Fruit fly (Drosophila melanogaster) whole organism, embryonic: ENCODE results near the gene Cnep1r2.

ENCODE experiments used
- ATbp ChIP-seq: fragments of 200-800 bp; sonication (Bioruptor generic); optimal IDR thresholded peaks from 2 replicates; lab custom pipeline; 2017; ENCODE audit warnings: missing biosample characterization, mild to moderate bottlenecking, missing genetic modification characterization, missing genetic modification reagents
- Asciz ChIP-seq: fragments of 200-800 bp; sonication (Bioruptor generic); optimal IDR thresholded peaks from 2 replicates; lab custom pipeline; 2017; ENCODE audit warnings: missing biosample characterization, mild to moderate bottlenecking, missing genetic modification characterization, missing genetic modification reagents
- CG10543 ChIP-seq: fragments of 200-800 bp; sonication (Bioruptor generic); optimal IDR thresholded peaks from 3 replicates; lab custom pipeline; 2017; ENCODE audit warnings: missing biosample characterization, mild to moderate bottlenecking, missing genetic modification characterization, moderate library complexity
- CG10979 ChIP-seq: fragments of 200-800 bp; sonication (Bioruptor generic); optimal IDR thresholded peaks from 2 replicates; lab custom pipeline; 2018; ENCODE audit warnings: missing biosample characterization, mild to moderate bottlenecking, missing genetic modification characterization, moderate library complexity
- CG11093 ChIP-seq: fragments of 200-800 bp; sonication (Bioruptor generic); IDR thresholded peaks from 3 replicates; pipeline ENCODE4 v1.3.6; 2022; ENCODE audit warnings: missing biosample characterization, missing genetic modification characterization
- CG13123 ChIP-seq: fragments of 200-800 bp; sonication (Bioruptor generic); optimal IDR thresholded peaks from 2 replicates; lab custom pipeline; 2016; ENCODE audit warnings: missing biosample characterization, missing genetic modification characterization
- CG1529 ChIP-seq: fragments of 200-800 bp; sonication (Bioruptor generic); optimal IDR thresholded peaks from 3 replicates; lab custom pipeline; 2018; ENCODE audit warnings: missing biosample characterization, missing genetic modification characterization
- CG1602 ChIP-seq: fragments of 200-800 bp; sonication (Bioruptor generic); optimal IDR thresholded peaks from 3 replicates; lab custom pipeline; 2016; ENCODE audit warnings: missing biosample characterization, missing genetic modification characterization
- CG17359 ChIP-seq: fragments of 200-800 bp; sonication (Bioruptor generic); optimal IDR thresholded peaks from 3 replicates; lab custom pipeline; 2018; ENCODE audit warnings: missing biosample characterization, mild to moderate bottlenecking, missing genetic modification characterization, moderate library complexity
- CG17385 ChIP-seq: fragments of 200-800 bp; sonication (Bioruptor generic); optimal IDR thresholded peaks from 3 replicates; lab custom pipeline; 2018; ENCODE audit warnings: missing biosample characterization, mild to moderate bottlenecking, missing genetic modification characterization
- CG2129 ChIP-seq: fragments of 200-800 bp; sonication (Bioruptor generic); IDR thresholded peaks from 2 replicates; pipeline ENCODE4 v1.3.6; 2022; ENCODE audit warnings: missing biosample characterization, missing genetic modification characterization; ENCODE audit not compliant: partially characterized antibody
- CG30403 ChIP-seq: fragments of 200-800 bp; sonication (Bioruptor generic); optimal IDR thresholded peaks from 3 replicates; lab custom pipeline; 2016; ENCODE audit warnings: missing biosample characterization, missing genetic modification characterization
- CG31365 ChIP-seq: fragments of 200-800 bp; sonication (Bioruptor generic); optimal IDR thresholded peaks from 2 replicates; lab custom pipeline; 2018; ENCODE audit warnings: missing biosample characterization, mild to moderate bottlenecking, missing genetic modification characterization
- CG32772 ChIP-seq: fragments of 200-800 bp; sonication (Bioruptor generic); IDR thresholded peaks from 2 replicates; pipeline ENCODE4 v1.3.6; 2022; ENCODE audit warnings: missing biosample characterization, missing genetic modification characterization
- CG34376 ChIP-seq: fragments of 200-800 bp; sonication (Bioruptor generic); optimal IDR thresholded peaks from 2 replicates; lab custom pipeline; 2018; ENCODE audit warnings: missing biosample characterization, mild to moderate bottlenecking, missing genetic modification characterization
- CG34422 ChIP-seq: fragments of 200-800 bp; sonication (Bioruptor generic); IDR thresholded peaks from 3 replicates; pipeline ENCODE4 v1.3.6; 2022; ENCODE audit warnings: missing biosample characterization, missing genetic modification characterization
- CG4854 ChIP-seq: fragments of 200-800 bp; sonication (Bioruptor generic); optimal IDR thresholded peaks from 2 replicates; lab custom pipeline; 2016; ENCODE audit warnings: missing biosample characterization, missing genetic modification characterization, inconsistent platforms
- CG6272 ChIP-seq: fragments of 200-800 bp; sonication (Bioruptor generic); IDR thresholded peaks from 2 replicates; pipeline ENCODE4 v1.3.6; 2022; ENCODE audit warnings: missing biosample characterization, missing genetic modification characterization
- CG7745 ChIP-seq: fragments of 200-800 bp; sonication (Bioruptor generic); optimal IDR thresholded peaks from 2 replicates; lab custom pipeline; 2018; ENCODE audit warnings: missing biosample characterization, mild to moderate bottlenecking, missing genetic modification characterization, moderate library complexity
- CG8089 ChIP-seq: fragments of 200-800 bp; sonication (Bioruptor generic); optimal IDR thresholded peaks from 3 replicates; lab custom pipeline; 2016; ENCODE audit warnings: missing biosample characterization, missing genetic modification characterization
- Ets65A ChIP-seq: fragments of 200-800 bp; sonication (Bioruptor generic); peaks from one replicate; lab custom pipeline; 2016; ENCODE audit warnings: missing biosample characterization, missing genetic modification characterization
- MBD-R2 ChIP-seq: fragments of 200-800 bp; sonication (Bioruptor generic); IDR thresholded peaks from 2 replicates; pipeline ENCODE4 v1.3.6; 2022; ENCODE audit warnings: missing biosample characterization, missing genetic modification characterization
- Oaz ChIP-seq: fragments of 200-800 bp; sonication (Bioruptor generic); IDR thresholded peaks from 2 replicates; pipeline ENCODE4 v1.3.6; 2022; ENCODE audit warnings: missing biosample characterization, missing genetic modification characterization
- Pdp1 ChIP-seq, 2 experiments: fragments of 200-800 bp; sonication (Bioruptor generic); optimal IDR thresholded peaks; 3 replicates each; lab custom pipeline; 2016; ENCODE audit warnings: missing biosample characterization in 2 of 2, missing genetic modification characterization in 2 of 2, mild to moderate bottlenecking in 1 of 2, moderate library complexity in 1 of 2
- Sry-β ChIP-seq: fragments of 200-800 bp; sonication (Bioruptor generic); optimal IDR thresholded peaks from 2 replicates; lab custom pipeline; 2018; ENCODE audit warnings: missing biosample characterization, mild to moderate bottlenecking, missing genetic modification characterization, moderate library complexity
- Trl ChIP-seq, 3 experiments: fragments of >200 bp in 2 of 3; fragments of 200-800 bp in 1 of 3; sonication (Bioruptor generic) in 1 of 3; optimal IDR thresholded peaks; 2 replicates in 1 of 3; 3 replicates in 2 of 3; lab custom pipeline; 2016 to 2017; ENCODE audit warnings: missing biosample characterization in 1 of 3, missing genetic modification characterization in 1 of 3
- Vsx1 ChIP-seq: fragments of 200-800 bp; sonication (Bioruptor generic); optimal IDR thresholded peaks from 2 replicates; lab custom pipeline; 2017; ENCODE audit warnings: missing biosample characterization, mild to moderate bottlenecking, missing genetic modification characterization, missing genetic modification reagents
- Xbp1 ChIP-seq: fragments of 200-800 bp; sonication (Bioruptor generic); optimal IDR thresholded peaks from 3 replicates; lab custom pipeline; 2016; ENCODE audit warnings: missing biosample characterization, mild to moderate bottlenecking, missing genetic modification characterization
- YL-1 ChIP-seq: fragments of 200-800 bp; sonication (Bioruptor generic); optimal IDR thresholded peaks from 3 replicates; lab custom pipeline; 2017; ENCODE audit warnings: missing biosample characterization, mild to moderate bottlenecking, missing genetic modification characterization
- al ChIP-seq: fragments of 200-800 bp; sonication (Bioruptor generic); IDR thresholded peaks from 2 replicates; pipeline ENCODE4 v1.3.6; 2022; ENCODE audit warnings: missing biosample characterization, missing genetic modification characterization
- bigmax ChIP-seq: fragments of 200-800 bp; sonication (Bioruptor generic); optimal IDR thresholded peaks from 2 replicates; lab custom pipeline; 2018; ENCODE audit warnings: missing biosample characterization, mild to moderate bottlenecking, missing genetic modification characterization
- btn ChIP-seq: fragments of 200-800 bp; sonication (Bioruptor generic); optimal IDR thresholded peaks from 2 replicates; lab custom pipeline; 2016; ENCODE audit warnings: missing biosample characterization, missing genetic modification characterization
- cas ChIP-seq: fragments of 200-800 bp; sonication (Bioruptor generic); IDR thresholded peaks from 2 replicates; pipeline ENCODE4 v1.3.6; 2022; ENCODE audit warnings: missing biosample characterization, missing genetic modification characterization
- chinmo ChIP-seq: fragments of 200-800 bp; sonication (Bioruptor generic); IDR thresholded peaks from 4 replicates; pipeline ENCODE4 v1.3.6; 2022; ENCODE audit warnings: missing biosample characterization, missing genetic modification characterization; ENCODE audit not compliant: partially characterized antibody
- dmrt99B ChIP-seq: fragments of 200-800 bp; sonication (Bioruptor generic); optimal IDR thresholded peaks from 2 replicates; lab custom pipeline; 2018; ENCODE audit warnings: missing biosample characterization, mild to moderate bottlenecking, missing genetic modification characterization, moderate library complexity
- fd102C ChIP-seq: fragments of 200-800 bp; sonication (Bioruptor generic); optimal IDR thresholded peaks from 2 replicates; lab custom pipeline; 2018; ENCODE audit warnings: missing biosample characterization, mild to moderate bottlenecking, missing genetic modification characterization, moderate library complexity
- fd96Cb ChIP-seq: fragments of 200-800 bp; sonication (Bioruptor generic); optimal IDR thresholded peaks from 2 replicates; lab custom pipeline; 2018; ENCODE audit warnings: missing biosample characterization, mild to moderate bottlenecking, missing genetic modification characterization, moderate library complexity
- ftz-f1 ChIP-seq: fragments of 200-800 bp; sonication (Bioruptor generic); optimal IDR thresholded peaks from 2 replicates; lab custom pipeline; 2016; ENCODE audit warnings: missing biosample characterization, missing genetic modification characterization
- gro ChIP-seq: fragments of 200-800 bp; sonication (Bioruptor generic); optimal IDR thresholded peaks from 2 replicates; lab custom pipeline; 2016; ENCODE audit warnings: missing biosample characterization, missing genetic modification characterization
- gt ChIP-seq: fragments of 200-800 bp; sonication (Bioruptor generic); IDR thresholded peaks from 2 replicates; pipeline ENCODE4 v1.3.6; 2022; ENCODE audit warnings: missing biosample characterization, missing genetic modification characterization
- insv ChIP-seq, 2 experiments: fragments of 200-800 bp; sonication (Bioruptor generic); optimal IDR thresholded peaks; 3 replicates each; lab custom pipeline; 2016 to 2018; ENCODE audit warnings: missing biosample characterization in 2 of 2, missing genetic modification characterization in 2 of 2
- jigr1 ChIP-seq: fragments of 200-800 bp; sonication (Bioruptor generic); IDR thresholded peaks from 3 replicates; pipeline ENCODE4 v1.3.6; 2022; ENCODE audit warnings: missing biosample characterization, missing genetic modification characterization
- kah ChIP-seq: fragments of 200-800 bp; sonication (Bioruptor generic); optimal IDR thresholded peaks from 2 replicates; lab custom pipeline; 2018; ENCODE audit warnings: missing biosample characterization, mild to moderate bottlenecking, missing genetic modification characterization
- maf-S ChIP-seq: fragments of 200-800 bp; sonication (Bioruptor generic); optimal IDR thresholded peaks from 2 replicates; lab custom pipeline; 2016; ENCODE audit warnings: missing biosample characterization, missing genetic modification characterization
- slp2 ChIP-seq: fragments of 200-800 bp; sonication (Bioruptor generic); optimal IDR thresholded peaks from 2 replicates; lab custom pipeline; 2016; ENCODE audit warnings: missing biosample characterization, missing genetic modification characterization
- ssp ChIP-seq: fragments of 200-800 bp; sonication (Bioruptor generic); IDR thresholded peaks from 2 replicates; pipeline ENCODE4 v1.3.6; 2022; ENCODE audit warnings: missing biosample characterization, missing genetic modification characterization
- toy ChIP-seq: fragments of 200-800 bp; sonication (Bioruptor generic); IDR thresholded peaks from 2 replicates; pipeline ENCODE4 v1.3.6; 2022; ENCODE audit warnings: missing biosample characterization, missing genetic modification characterization
- wek ChIP-seq: fragments of 200-800 bp; sonication (Bioruptor generic); optimal IDR thresholded peaks from 3 replicates; lab custom pipeline; 2018; ENCODE audit warnings: missing biosample characterization, mild to moderate bottlenecking, missing genetic modification characterization, moderate library complexity
- yki ChIP-seq: fragments of >200 bp; optimal IDR thresholded peaks from 3 replicates; lab custom pipeline; 2018

Gene Cnep1r2

DNA sequence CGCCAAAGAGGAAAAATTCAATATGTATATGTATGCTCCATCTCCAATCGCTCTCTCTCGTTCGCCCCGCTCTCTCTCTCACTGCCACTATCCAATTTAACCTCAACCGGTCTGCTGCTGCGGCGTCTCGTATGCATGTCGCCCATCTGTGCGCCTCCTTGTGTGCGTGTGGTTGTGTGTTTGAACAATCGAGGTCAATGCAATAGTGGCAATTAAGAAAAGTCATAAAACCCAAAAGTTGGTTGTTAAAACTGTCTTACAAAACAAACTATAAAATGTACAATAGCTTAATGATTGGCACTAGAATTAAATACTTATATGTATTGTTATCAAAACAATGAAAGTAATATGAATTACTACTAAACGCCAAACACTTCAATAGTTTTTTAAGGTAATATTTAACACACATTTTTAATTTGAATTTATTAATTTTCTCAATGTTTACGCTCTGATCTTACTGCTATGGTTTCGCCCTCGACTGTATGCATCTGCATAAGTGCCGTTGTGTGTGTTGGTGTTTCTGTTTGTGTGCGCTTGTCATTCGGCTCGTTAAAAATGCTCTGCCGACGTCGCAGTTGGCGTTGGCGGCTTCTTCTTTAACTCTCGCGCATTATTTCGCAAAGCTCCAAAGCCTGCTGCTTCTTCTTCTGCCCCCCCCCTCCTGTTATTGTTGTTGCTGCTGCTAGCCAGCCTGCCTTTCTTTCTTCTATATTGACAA is 27.6 kb downstream of the Cnep1r2 start (continued):
- TF ChIP-seq fd96Cb (tag; lab: Kevin White, UChicago): peak; percentile 97
- TF ChIP-seq Pdp1 (GFP tag; optimal IDR thresholded peaks at IDR 0.05; lab: Kevin White, UChicago): peak; percentile 88 to 94
- TF ChIP-seq Trl (optimal IDR thresholded peaks at IDR 0.05; lab: Kevin White, UChicago): peak; percentile 82 to 90
- TF ChIP-seq Trl (GFP tag; optimal IDR thresholded peaks at IDR 0.05; lab: Kevin White, UChicago): peak; percentile 87
- TF ChIP-seq YL-1 (GFP tag; lab: Kevin White, UChicago): peak; percentile 95
- TF ChIP-seq bigmax: peak; percentile 92
- peak; percentile 66; the same call in 1 of the 2 replicates for TF ChIP-seq MBD-R2 (GFP tag; lab: Robert Waterston, UW)
- TF ChIP-seq Ets65A (GFP tag; lab: Kevin White, UChicago): peak; percentile 95
- peak; percentile 84 for TF ChIP-seq Oaz (GFP tag; lab: Robert Waterston, UW)
- TF ChIP-seq CG1602: peak; percentile 96
- peak; percentile 99 for TF ChIP-seq CG10979 (tag; lab: Kevin White, UChicago)
- TF ChIP-seq jigr1 (GFP tag; lab: Robert Waterston, UW): peak; percentile 88
- TF ChIP-seq yki: peak; percentile 58
- TF ChIP-seq ftz-f1 (GFP tag; lab: Kevin White, UChicago): peak; percentile 43
- peak; percentile 59 for TF ChIP-seq CG7745 (tag; lab: Kevin White, UChicago)
- peak; percentile 78 for TF ChIP-seq ssp (GFP tag; lab: Robert Waterston, UW)
- peak; percentile 75 for TF ChIP-seq cas (GFP tag; lab: Robert Waterston, UW)
- peak; percentile 98 for TF ChIP-seq Asciz
- peak; percentile 74 for TF ChIP-seq CG6272 (GFP tag; lab: Robert Waterston, UW)
- TF ChIP-seq fd102C: peak; percentile 90
- peak; percentile 97 for TF ChIP-seq CG10543 (GFP tag; lab: Kevin White, UChicago)
- peak; percentile 67 for TF ChIP-seq Sry-β (GFP tag; lab: Kevin White, UChicago)
- TF ChIP-seq wek (GFP tag; lab: Kevin White, UChicago): peak; percentile 87
- peak; percentile 96 for TF ChIP-seq ATbp (GFP tag; lab: Kevin White, UChicago)
- TF ChIP-seq chinmo (GFP tag; lab: Robert Waterston, UW): peak; percentile 66; the same call in 3 of the 4 replicates
- peak; percentile 98 for TF ChIP-seq CG17359 (tag; lab: Kevin White, UChicago)
- peak; percentile 89 for TF ChIP-seq CG11093
- peak; percentile 99 for TF ChIP-seq dmrt99B
- TF ChIP-seq kah (GFP tag; lab: Kevin White, UChicago): peak; percentile 94
- peak; percentile 80 for TF ChIP-seq CG31365
- peak; percentile 96 for TF ChIP-seq Vsx1 (GFP tag; lab: Kevin White, UChicago)
- no peak for TF ChIP-seq CG2129 (GFP tag; lab: Robert Waterston, UW)
- TF ChIP-seq CG1529 (GFP tag; lab: Kevin White, UChicago): peak; percentile 97
- TF ChIP-seq CG30403 (GFP tag; lab: Kevin White, UChicago): peak; percentile 98
- TF ChIP-seq Xbp1 (GFP tag; lab: Kevin White, UChicago): peak; percentile 95
- peak; percentile 88 for TF ChIP-seq CG4854
- TF ChIP-seq slp2 (GFP tag; lab: Kevin White, UChicago): peak; percentile 76
- peak; percentile 92 for TF ChIP-seq CG13123 (GFP tag; lab: Kevin White, UChicago)
- TF ChIP-seq CG32772: peak; percentile 90
- TF ChIP-seq CG34376 (GFP tag; lab: Kevin White, UChicago): peak; percentile 96
- peak; percentile 78 for TF ChIP-seq maf-S (GFP tag; lab: Kevin White, UChicago)
- peak; percentile 84 for TF ChIP-seq btn
- TF ChIP-seq insv (GFP tag; optimal IDR thresholded peaks at IDR 0.05; lab: Kevin White, UChicago): peak in 1 of 2 experiments; percentile 83
- TF ChIP-seq CG8089 (GFP tag; lab: Kevin White, UChicago): peak; percentile 76
- peak; percentile 81 for TF ChIP-seq gro (GFP tag; lab: Kevin White, UChicago)
- TF ChIP-seq al: peak; percentile 86
- peak; percentile 59; the same call in 1 of the 2 replicates for TF ChIP-seq gt (GFP tag; lab: Robert Waterston, UW)
- TF ChIP-seq CG17385 (GFP tag; lab: Kevin White, UChicago): peak; percentile 96
- peak; percentile 89 for TF ChIP-seq CG34422 (GFP tag; lab: Robert Waterston, UW)
- TF ChIP-seq toy (GFP tag; lab: Robert Waterston, UW): peak; percentile 48
